Worm (Caenorhabditis elegans) whole organism, L1 larva: ENCODE results near the gene srj-26.

Source experiments
- F16B12.6 ChIP-seq: fragments of 150-350 bp; optimal IDR thresholded peaks from 2 replicates; lab custom pipeline; 2014; ENCODE audit warnings: missing biosample characterization, missing genetic modification characterization
- Y116A8C.19 ChIP-seq: sonication (generic microtip); optimal IDR thresholded peaks from 2 replicates; lab custom pipeline; 2016; ENCODE audit warnings: missing compliant biosample characterization, missing genetic modification characterization, borderline replicate concordance
- ama-1 ChIP-seq: fragments of 150-350 bp; optimal IDR thresholded peaks from 2 replicates; lab custom pipeline; 2014
- ceh-63 ChIP-seq: fragments of 200-800 bp; sonication (Bioruptor generic); optimal IDR thresholded peaks from 2 replicates; lab custom pipeline; 2018; ENCODE audit warnings: mild to moderate bottlenecking, missing genetic modification characterization, missing compliant biosample characterization
- ceh-8 ChIP-seq: fragments of 200-800 bp; sonication (Bioruptor generic); optimal IDR thresholded peaks from 2 replicates; lab custom pipeline; 2018; ENCODE audit warnings: mild to moderate bottlenecking, missing genetic modification characterization, moderate library complexity, missing compliant biosample characterization
- ceh-82 ChIP-seq, 3 experiments: fragments of 150-350 bp in 1 of 3; sonication (generic microtip) in 2 of 3; optimal IDR thresholded peaks; 2 replicates each; lab custom pipeline; 2014 to 2017; ENCODE audit warnings: missing biosample characterization in 3 of 3, missing genetic modification characterization in 3 of 3
- dsc-1 ChIP-seq: sonication (generic microtip); optimal IDR thresholded peaks from 2 replicates; lab custom pipeline; 2016; ENCODE audit warnings: mild to moderate bottlenecking, missing genetic modification characterization, missing compliant biosample characterization
- efl-1 ChIP-seq, 4 experiments: fragments of 150-350 bp; optimal IDR thresholded peaks in 3 of 4; peaks in 1 of 4; 1 replicate in 1 of 4; 2 replicates in 3 of 4; lab custom pipeline; 2014; ENCODE audit warnings: missing biosample characterization in 2 of 4, missing genetic modification characterization in 2 of 4, missing genetic modification reagents in 2 of 4
- elt-2 ChIP-seq: sonication (generic microtip); optimal IDR thresholded peaks from 2 replicates; lab custom pipeline; 2016; ENCODE audit warnings: missing genetic modification characterization, mild to moderate bottlenecking, inconsistent platforms, missing compliant biosample characterization, missing genetic modification reagents
- fkh-10 ChIP-seq: sonication (generic microtip); optimal IDR thresholded peaks from 2 replicates; lab custom pipeline; 2017; ENCODE audit warnings: missing biosample characterization, missing genetic modification reagents, missing genetic modification characterization
- fkh-8 ChIP-seq: sonication (generic microtip); optimal IDR thresholded peaks from 2 replicates; lab custom pipeline; 2016; ENCODE audit warnings: mild to moderate bottlenecking, missing genetic modification characterization, missing compliant biosample characterization
- hlh-4 ChIP-seq: sonication (generic microtip); optimal IDR thresholded peaks from 2 replicates; lab custom pipeline; 2016; ENCODE audit warnings: mild to moderate bottlenecking, missing genetic modification characterization, missing compliant biosample characterization
- hpl-2 ChIP-seq: fragments of 150-350 bp; optimal IDR thresholded peaks from 2 replicates; lab custom pipeline; 2014; ENCODE audit warnings: missing biosample characterization, missing genetic modification reagents, missing genetic modification characterization
- lin-15B ChIP-seq: fragments of 150-350 bp; sonication (generic microtip); optimal IDR thresholded peaks from 3 replicates; lab custom pipeline; 2014; ENCODE audit warnings: missing biosample characterization, missing genetic modification characterization
- lin-35 ChIP-seq, 2 experiments: fragments of 150-350 bp; optimal IDR thresholded peaks; 2 replicates each; lab custom pipeline; 2014; ENCODE audit warnings: missing biosample characterization in 2 of 2, missing genetic modification characterization in 2 of 2, missing genetic modification reagents in 2 of 2
- lir-3 ChIP-seq: sonication (generic microtip); optimal IDR thresholded peaks from 2 replicates; lab custom pipeline; 2016; ENCODE audit warnings: mild to moderate bottlenecking, missing genetic modification characterization, moderate library complexity, missing compliant biosample characterization; ENCODE audit not compliant: poor library complexity
- lsy-2 ChIP-seq, 2 experiments: fragments of 150-350 bp; optimal IDR thresholded peaks; 2 replicates each; lab custom pipeline; 2014; ENCODE audit warnings: missing biosample characterization in 2 of 2, missing genetic modification characterization in 2 of 2
- mab-9 ChIP-seq: fragments of 200-800 bp; sonication (Bioruptor generic); IDR thresholded peaks from 2 replicates; pipeline ENCODE4 v1.3.6; 2022; ENCODE audit warnings: missing genetic modification reagents, missing genetic modification characterization, missing compliant biosample characterization
- mef-2 ChIP-seq: fragments of 150-350 bp; optimal IDR thresholded peaks from 2 replicates; lab custom pipeline; 2014; ENCODE audit warnings: missing biosample characterization, missing genetic modification characterization
- mep-1 ChIP-seq: fragments of 150-350 bp; optimal IDR thresholded peaks from 2 replicates; lab custom pipeline; 2014; ENCODE audit warnings: missing biosample characterization, missing genetic modification characterization
- nhr-11 ChIP-seq: fragments of 150-350 bp; optimal IDR thresholded peaks from 2 replicates; lab custom pipeline; 2014; ENCODE audit warnings: missing biosample characterization, missing genetic modification characterization
- nhr-20 ChIP-seq: sonication (generic microtip); optimal IDR thresholded peaks from 2 replicates; lab custom pipeline; 2016; ENCODE audit warnings: mild to moderate bottlenecking, missing genetic modification characterization, missing compliant biosample characterization
- nhr-28 ChIP-seq: fragments of 150-350 bp; optimal IDR thresholded peaks from 2 replicates; lab custom pipeline; 2014; ENCODE audit warnings: missing biosample characterization, missing genetic modification characterization
- nhr-85 ChIP-seq: sonication (generic microtip); peaks from one replicate; lab custom pipeline; 2016; ENCODE audit warnings: missing genetic modification characterization, inconsistent platforms, missing compliant biosample characterization
- pag-3 ChIP-seq: sonication (generic microtip); optimal IDR thresholded peaks from 2 replicates; lab custom pipeline; 2017; ENCODE audit warnings: missing genetic modification characterization, mild to moderate bottlenecking, missing compliant biosample characterization, antibody characterized with exemption, borderline replicate concordance; ENCODE audit not compliant: insufficient read depth
- pax-3 ChIP-seq: fragments of 200-800 bp; sonication (Bioruptor generic); optimal IDR thresholded peaks from 2 replicates; lab custom pipeline; 2018; ENCODE audit warnings: mild to moderate bottlenecking, missing genetic modification characterization, moderate library complexity, missing compliant biosample characterization
- snpc-4 ChIP-seq: fragments of 150-350 bp; optimal IDR thresholded peaks from 2 replicates; lab custom pipeline; 2014; ENCODE audit warnings: missing biosample characterization, missing genetic modification characterization
- sup-37 ChIP-seq: fragments of 200-800 bp; sonication (Bioruptor generic); optimal IDR thresholded peaks from 2 replicates; lab custom pipeline; 2018; ENCODE audit warnings: mild to moderate bottlenecking, missing genetic modification characterization, missing compliant biosample characterization
- swsn-7 ChIP-seq: sonication (generic microtip); optimal IDR thresholded peaks from 2 replicates; lab custom pipeline; 2016; ENCODE audit warnings: missing genetic modification characterization, missing compliant biosample characterization
- unc-62 ChIP-seq: fragments of 150-350 bp; optimal IDR thresholded peaks from 2 replicates; lab custom pipeline; 2014; ENCODE audit warnings: missing biosample characterization, missing genetic modification reagents, missing genetic modification characterization
- unc-98 ChIP-seq: fragments of 200-800 bp; sonication (Bioruptor generic); IDR thresholded peaks from 2 replicates; pipeline ENCODE4 v1.3.6; 2022; ENCODE audit warnings: missing genetic modification characterization, missing compliant biosample characterization
- vab-15 ChIP-seq: sonication (generic microtip); optimal IDR thresholded peaks from 2 replicates; lab custom pipeline; 2017; ENCODE audit warnings: missing genotype, mild to moderate bottlenecking, missing genetic modification characterization, missing compliant biosample characterization
- xbp-1 ChIP-seq: sonication (generic microtip); optimal IDR thresholded peaks from 2 replicates; lab custom pipeline; 2016; ENCODE audit warnings: missing genetic modification characterization, missing compliant biosample characterization
- zip-4 ChIP-seq: fragments of 200-800 bp; sonication (Bioruptor generic); optimal IDR thresholded peaks from 2 replicates; lab custom pipeline; 2018; ENCODE audit warnings: mild to moderate bottlenecking, missing genetic modification characterization, moderate library complexity, missing compliant biosample characterization

srj-26 gene

ce11 chrV:18382590-18382989 lies 38.3 kb upstream of the srj-26 start, which contains the start of gene nhr-288:
nhr-288 (minus strand) TSS chrV:18382690.
- TF ChIP-seq sup-37 (GFP tag; lab: Kevin White, UChicago) (no peak), swsn-7 (tag; lab: Kevin White, UChicago) (no peak), lir-3 (tag; lab: Kevin White, UChicago) (no peak), lsy-2 (tag; optimal IDR thresholded peaks at IDR 0.05; lab: Kevin White, UChicago) (no peak), dsc-1 (tag; lab: Kevin White, UChicago) (no peak), ama-1 (lab: Kevin White, UChicago) (no peak), mab-9 (GFP tag; lab: Robert Waterston, UW) (no peak), fkh-8 (no peak), unc-98 (no peak), pax-3 (tag; lab: Kevin White, UChicago) (no peak), hpl-2 (no peak)

ce11 chrV:18389046-18389445 lies 31.9 kb upstream of the srj-26 start, which contains the start of the genes Y51A2B.4 and Y51A2B.5:
Y51A2B.4 (minus strand) TSS chrV:18389146.
Y51A2B.5 (plus strand) TSS chrV:18389277.
- TF ChIP-seq pag-3 (tag; lab: Kevin White, UChicago): no peak
- no peak for TF ChIP-seq nhr-20 (tag; lab: Kevin White, UChicago)
- TF ChIP-seq ceh-63 (GFP tag; lab: Kevin White, UChicago): no peak
- TF ChIP-seq hlh-4 (tag; lab: Kevin White, UChicago): no peak
- no peak for TF ChIP-seq nhr-85 (tag; lab: Kevin White, UChicago)
- no peak for TF ChIP-seq fkh-10 (GFP tag; lab: Kevin White, UChicago)
- no peak for TF ChIP-seq nhr-28 (tag; lab: Kevin White, UChicago)
- no peak for TF ChIP-seq zip-4 (GFP tag; lab: Kevin White, UChicago)
- no peak for TF ChIP-seq vab-15
- TF ChIP-seq Y116A8C.19 (tag; lab: Kevin White, UChicago): no peak
- TF ChIP-seq lin-35 (GFP tag; optimal IDR thresholded peaks at IDR 0.05; lab: Kevin White, UChicago): no peak
- no peak for TF ChIP-seq lin-15B (tag; lab: Kevin White, UChicago)
- no peak for TF ChIP-seq unc-62 (GFP tag; lab: Kevin White, UChicago)
- TF ChIP-seq mef-2 (tag; lab: Kevin White, UChicago): no peak

- TF ChIP-seq mep-1 (tag; lab: Kevin White, UChicago) (no peak), ceh-8 (GFP tag; lab: Kevin White, UChicago) (no peak), ceh-82 (tag; optimal IDR thresholded peaks at IDR 0.05; lab: Kevin White, UChicago) (no peak), fkh-8 (no peak), nhr-11 (tag; lab: Kevin White, UChicago) (no peak), snpc-4 (tag; lab: Kevin White, UChicago) (no peak)
These were observed 26.7 kb upstream of the srj-26 start, which contains the start of gene Y51A2B.6 for ce11 chrV:18394203-18394602. Y51A2B.6 (minus strand) TSS chrV:18394303.

- TF ChIP-seq elt-2 (tag; lab: Kevin White, UChicago) (no peak), F16B12.6 (tag; lab: Kevin White, UChicago) (no peak)
- TF ChIP-seq, all 84 proteins: peak for 0
These were observed 25.2 kb upstream of the srj-26 start, which contains the start of gene Y51A2B.9 for ce11 chrV:18395649-18396048. Y51A2B.9 (minus strand) TSS chrV:18395749.

ce11 chrV:18397814-18398213 lies 23.1 kb upstream of the srj-26 start, which contains the start of gene Y51A2B.16:
Y51A2B.16 (minus strand) TSS chrV:18397914.
- TF ChIP-seq F16B12.6 (tag; lab: Kevin White, UChicago) (no peak), efl-1 (optimal IDR thresholded peaks at IDR 0.05; lab: Kevin White, UChicago) (no peak), efl-1 (GFP tag; optimal IDR thresholded peaks at IDR 0.05 in 1 of 2; lab: Kevin White, UChicago) (peak in 1 of 2 experiments; percentile 6), nhr-85 (tag; lab: Kevin White, UChicago) (no peak), xbp-1 (no peak)
